Fruit fly (Drosophila melanogaster): ENCODE results near the gene CG5199.

CG5199 gene

DNA sequence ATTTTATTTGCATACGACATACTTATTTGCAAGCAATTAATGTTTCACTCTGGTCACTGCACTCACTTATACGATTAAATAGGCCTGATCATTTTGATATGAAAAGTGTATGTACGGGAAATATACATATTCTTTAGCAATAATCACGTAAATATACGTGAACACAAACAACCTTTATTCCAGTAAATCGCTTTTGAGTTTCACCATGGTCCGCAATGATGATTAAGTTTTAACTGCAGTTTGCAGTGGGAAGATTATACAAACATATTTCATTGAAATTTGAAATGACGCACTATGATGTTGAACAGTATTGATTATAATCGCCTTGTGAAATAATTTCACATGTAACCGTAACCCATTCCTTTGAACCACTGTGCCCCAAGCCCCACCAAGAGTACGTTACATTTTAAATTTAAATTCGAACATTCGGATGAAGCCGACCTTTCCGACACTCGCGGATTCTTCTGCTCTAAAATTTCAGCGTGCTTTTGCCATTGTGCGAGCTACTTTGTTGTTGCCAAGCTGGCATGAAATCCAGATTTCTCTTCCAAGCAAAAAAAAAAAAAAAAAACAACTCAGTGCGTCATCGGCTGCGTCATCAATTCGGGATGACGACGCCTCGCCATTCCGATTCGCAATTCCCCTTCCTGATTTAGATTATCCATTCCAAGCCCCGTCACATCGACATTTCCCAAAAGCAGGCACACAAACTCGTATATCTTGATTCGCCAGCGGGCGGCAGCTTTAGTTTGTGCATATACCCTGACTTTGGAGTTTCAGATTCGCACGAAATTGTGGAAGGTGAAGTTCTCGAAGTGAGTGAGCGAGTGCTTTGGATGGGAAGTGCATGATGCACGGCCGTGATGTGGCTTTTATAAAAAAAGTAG, 48.9 kb downstream of the CG5199 start (continued):
- TF ChIP-seq h (optimal IDR thresholded peaks at IDR 0.05): no peak
- no peak for TF ChIP-seq ATbp (GFP tag; optimal IDR thresholded peaks at IDR 0.05)
- TF ChIP-seq gce (GFP tag; IDR thresholded peaks at IDR 0.05): no peak
- TF ChIP-seq CG3847 (GFP tag; IDR thresholded peaks at IDR 0.05): no peak
- no peak for TF ChIP-seq lov (optimal IDR thresholded peaks at IDR 0.05)
- TF ChIP-seq lov (GFP tag; IDR thresholded peaks at IDR 0.05): no peak
- no peak for TF ChIP-seq danr (GFP tag; IDR thresholded peaks at IDR 0.05)
- no peak for TF ChIP-seq PHDP (tag; optimal IDR thresholded peaks at IDR 0.05)
- TF ChIP-seq Bdp1 (GFP tag; optimal IDR thresholded peaks at IDR 0.05): no peak
- no peak for TF ChIP-seq ewg (GFP tag; optimal IDR thresholded peaks at IDR 0.05)
- no peak for TF ChIP-seq zen (tag; optimal IDR thresholded peaks at IDR 0.05)
- no peak for TF ChIP-seq CG31441 (GFP tag; IDR thresholded peaks at IDR 0.05)
- TF ChIP-seq lab (GFP tag; optimal IDR thresholded peaks at IDR 0.05): no peak
- TF ChIP-seq Hr3 (GFP tag; optimal IDR thresholded peaks at IDR 0.05): no peak
- TF ChIP-seq CG31388 (GFP tag; optimal IDR thresholded peaks at IDR 0.05): no peak
- no peak for TF ChIP-seq tin (GFP tag; optimal IDR thresholded peaks at IDR 0.05)
- no peak for TF ChIP-seq Drgx (GFP tag; IDR thresholded peaks at IDR 0.05)
- TF ChIP-seq pan (optimal IDR thresholded peaks at IDR 0.05): no peak
- TF ChIP-seq pan (GFP tag; optimal IDR thresholded peaks at IDR 0.05 in 1 of 2, IDR thresholded peaks at IDR 0.05 in 1 of 2): no peak
- no peak for TF ChIP-seq Sry-δ (GFP tag; optimal IDR thresholded peaks at IDR 0.05)
- no peak for TF ChIP-seq CG17361 (GFP tag; IDR thresholded peaks at IDR 0.05)
- TF ChIP-seq toy (GFP tag; IDR thresholded peaks at IDR 0.05): no peak
- no peak for TF ChIP-seq bsh (GFP tag; optimal IDR thresholded peaks at IDR 0.05)
- TF ChIP-seq CG8478 (optimal IDR thresholded peaks at IDR 0.05): no peak
- no peak for TF ChIP-seq org-1 (GFP tag; optimal IDR thresholded peaks at IDR 0.05)
- TF ChIP-seq dmrt99B (tag; optimal IDR thresholded peaks at IDR 0.05): no peak
- TF ChIP-seq CG6689 (GFP tag; IDR thresholded peaks at IDR 0.05): peak; percentile 20; the same call in 1 of the 2 replicates
- no peak for TF ChIP-seq Opbp (GFP tag; IDR thresholded peaks at IDR 0.05; ENCODE audit: partially characterized antibody)
- TF ChIP-seq CG8359 (GFP tag; optimal IDR thresholded peaks at IDR 0.05; ENCODE audit: borderline replicate concordance): no peak
- peak; percentile 22 for TF ChIP-seq CG9727 (GFP tag; optimal IDR thresholded peaks at IDR 0.05)
- no peak for TF ChIP-seq CG31224 (GFP tag; IDR thresholded peaks at IDR 0.05)
- TF ChIP-seq slbo (GFP tag; IDR thresholded peaks at IDR 0.05): no peak
- TF ChIP-seq CG6791 (GFP tag; IDR thresholded peaks at IDR 0.05; ENCODE audit: partially characterized antibody): no peak
- no peak for TF ChIP-seq Fer2 (tag; optimal IDR thresholded peaks at IDR 0.05)
- no peak for TF ChIP-seq nerfin-2 (GFP tag; IDR thresholded peaks at IDR 0.05; ENCODE audit: partially characterized antibody)
- TF ChIP-seq ci (GFP tag; IDR thresholded peaks at IDR 0.05): 0 out of 3 replicates have a peak, but pooled peaks have one; percentile 27
- no peak for TF ChIP-seq fd102C (GFP tag; optimal IDR thresholded peaks at IDR 0.05)
- no peak for TF ChIP-seq nau (GFP tag; optimal IDR thresholded peaks at IDR 0.05)
- TF ChIP-seq zen2 (GFP tag; IDR thresholded peaks at IDR 0.05; ENCODE audit: partially characterized antibody): no peak
- peak; percentile 22 for TF ChIP-seq nom (GFP tag; optimal IDR thresholded peaks at IDR 0.05)
- no peak for TF ChIP-seq CG8290 (GFP tag; optimal IDR thresholded peaks at IDR 0.05)
- no peak for TF ChIP-seq CG8290 (tag; optimal IDR thresholded peaks at IDR 0.05)
- no peak for TF ChIP-seq CrebB (tag; optimal IDR thresholded peaks at IDR 0.05)
- no peak for TF ChIP-seq Adf1 (GFP tag; IDR thresholded peaks at IDR 0.05)
- TF ChIP-seq kah (GFP tag; optimal IDR thresholded peaks at IDR 0.05): no peak
- no peak for TF ChIP-seq CG16815 (GFP tag; optimal IDR thresholded peaks at IDR 0.05)
- peak; percentile 29 for TF ChIP-seq lbe (GFP tag; optimal IDR thresholded peaks at IDR 0.05)
- TF ChIP-seq CG4360 (GFP tag; IDR thresholded peaks at IDR 0.05): no peak
- no peak for TF ChIP-seq sna (GFP tag; IDR thresholded peaks at IDR 0.05; ENCODE audit: partially characterized antibody)
- TF ChIP-seq fru (optimal IDR thresholded peaks at IDR 0.05): no peak
- TF ChIP-seq vvl (GFP tag; IDR thresholded peaks at IDR 0.05): no peak
